Fruit fly (Drosophila melanogaster) whole organism, pupa: Measurements from ENCODE around the gene Tnpo-SR.

Experiments used
- CG12605 ChIP-seq: fragments of 200-800 bp; sonication (Bioruptor generic); IDR thresholded peaks from 2 replicates; pipeline ENCODE4 v1.3.6; 2022; ENCODE audit warnings: missing biosample characterization, missing genetic modification characterization
- CG34367 ChIP-seq: fragments of 200-800 bp; sonication (Bioruptor generic); optimal IDR thresholded peaks from 2 replicates; lab custom pipeline; 2018; ENCODE audit warnings: missing biosample characterization, mild to moderate bottlenecking, missing genetic modification characterization
- CG4496 ChIP-seq: fragments of 200-800 bp; sonication (Bioruptor generic); IDR thresholded peaks from 3 replicates; pipeline ENCODE4 v1.3.6; 2022; ENCODE audit warnings: missing biosample characterization, missing genetic modification characterization
- CG8301 ChIP-seq: fragments of 200-800 bp; sonication (Bioruptor generic); optimal IDR thresholded peaks from 2 replicates; lab custom pipeline; 2018; ENCODE audit warnings: missing biosample characterization, mild to moderate bottlenecking, missing genetic modification characterization
- EcR ChIP-seq: fragments of 200-800 bp; sonication (Bioruptor generic); optimal IDR thresholded peaks from 3 replicates; lab custom pipeline; 2019; ENCODE audit warnings: missing biosample characterization, missing genetic modification characterization, mild to moderate bottlenecking, moderate library complexity, missing genetic modification reagents
- Pif1A ChIP-seq: fragments of 200-800 bp; sonication (Bioruptor generic); optimal IDR thresholded peaks from 3 replicates; lab custom pipeline; 2016; ENCODE audit warnings: missing biosample characterization, missing genetic modification characterization
- rn ChIP-seq: fragments of 200-800 bp; sonication (Bioruptor generic); IDR thresholded peaks from 2 replicates; pipeline ENCODE4 v1.3.6; 2022; ENCODE audit warnings: missing biosample characterization, missing genetic modification characterization

dm6 chr2L:2749144-2749766, 10.5 kb upstream of the Tnpo-SR start:
- TF ChIP-seq rn (GFP tag; lab: Robert Waterston, UW) (no peak), CG12605 (no peak), EcR (GFP tag; lab: Kevin White, UChicago) (no peak), Pif1A (GFP tag; lab: Kevin White, UChicago) (no peak), CG4496 (GFP tag; lab: Robert Waterston, UW) (no peak), CG8301 (tag; lab: Kevin White, UChicago) (no peak), CG34367 (no peak)
